Fruit fly (Drosophila melanogaster) whole organism, embryonic: ENCODE data around the gene CG17637.
A peak's percentile ranks its signal among the peaks of the same experiment; 100 is the strongest.

Source experiments
- ATbp ChIP-seq: fragments of 200-800 bp; sonication (Bioruptor generic); optimal IDR thresholded peaks from 2 replicates; lab custom pipeline; 2017; ENCODE audit warnings: missing biosample characterization, mild to moderate bottlenecking, missing genetic modification characterization, missing genetic modification reagents
- Antp ChIP-seq: fragments of 200-800 bp; sonication (Bioruptor generic); optimal IDR thresholded peaks from 3 replicates; lab custom pipeline; 2016; ENCODE audit warnings: missing biosample characterization, missing genetic modification characterization
- Bgb ChIP-seq: fragments of 200-800 bp; sonication (Bioruptor generic); IDR thresholded peaks from 2 replicates; pipeline ENCODE4 v1.3.6; 2022; ENCODE audit warnings: missing biosample characterization, missing genetic modification characterization; ENCODE audit not compliant: partially characterized antibody
- CG11504 ChIP-seq: fragments of 200-800 bp; sonication (Bioruptor generic); optimal IDR thresholded peaks from 3 replicates; lab custom pipeline; 2019; ENCODE audit warnings: missing biosample characterization, mild to moderate bottlenecking, missing genetic modification characterization, moderate library complexity
- CG1603 ChIP-seq: fragments of 200-800 bp; sonication (Bioruptor generic); optimal IDR thresholded peaks from 2 replicates; lab custom pipeline; 2019; ENCODE audit warnings: missing biosample characterization, mild to moderate bottlenecking, missing genetic modification characterization, moderate library complexity
- CG17361 ChIP-seq: fragments of 200-800 bp; sonication (Bioruptor generic); IDR thresholded peaks from 3 replicates; pipeline ENCODE4 v1.3.6; 2022; ENCODE audit warnings: missing biosample characterization, missing genetic modification characterization
- CG18599 ChIP-seq: fragments of 200-800 bp; sonication (Bioruptor generic); optimal IDR thresholded peaks from 3 replicates; lab custom pipeline; 2017; ENCODE audit warnings: missing biosample characterization, missing genetic modification characterization, mild to moderate bottlenecking, moderate library complexity, missing genetic modification reagents
- CG2889 ChIP-seq: fragments of 200-800 bp; sonication (Bioruptor generic); IDR thresholded peaks from 3 replicates; pipeline ENCODE4 v1.3.6; 2022; ENCODE audit warnings: missing biosample characterization, missing genetic modification characterization
- CG4424 ChIP-seq: fragments of 200-800 bp; sonication (Bioruptor generic); optimal IDR thresholded peaks from 3 replicates; lab custom pipeline; 2016; ENCODE audit warnings: missing biosample characterization, missing genetic modification characterization
- CG7963 ChIP-seq: fragments of 200-800 bp; sonication (Bioruptor generic); IDR thresholded peaks from 3 replicates; pipeline ENCODE4 v1.3.6; 2022; ENCODE audit warnings: missing biosample characterization, missing genetic modification characterization; ENCODE audit not compliant: partially characterized antibody
- CG8765 ChIP-seq: fragments of 200-800 bp; sonication (Bioruptor generic); IDR thresholded peaks from 2 replicates; pipeline ENCODE4 v1.3.6; 2022; ENCODE audit warnings: missing biosample characterization, missing genetic modification characterization
- CkIIα-i1 ChIP-seq: fragments of 200-800 bp; sonication (Bioruptor generic); IDR thresholded peaks from 2 replicates; pipeline ENCODE4 v1.3.6; 2022; ENCODE audit warnings: missing biosample characterization, missing genetic modification characterization
- Dbx ChIP-seq: fragments of 200-800 bp; sonication (Bioruptor generic); IDR thresholded peaks from 3 replicates; pipeline ENCODE4 v1.3.6; 2022; ENCODE audit warnings: missing biosample characterization, missing genetic modification characterization
- Ets65A ChIP-seq: fragments of 200-800 bp; sonication (Bioruptor generic); peaks from one replicate; lab custom pipeline; 2016; ENCODE audit warnings: missing biosample characterization, missing genetic modification characterization
- Fer2 ChIP-seq: fragments of 200-800 bp; sonication (Bioruptor generic); optimal IDR thresholded peaks from 2 replicates; lab custom pipeline; 2018; ENCODE audit warnings: missing biosample characterization, mild to moderate bottlenecking, missing genetic modification characterization, moderate library complexity
- NfI ChIP-seq: fragments of 200-800 bp; sonication (Bioruptor generic); optimal IDR thresholded peaks from 3 replicates; lab custom pipeline; 2018; ENCODE audit warnings: missing biosample characterization, mild to moderate bottlenecking, missing genetic modification characterization, moderate library complexity
- Oli ChIP-seq: fragments of 200-800 bp; sonication (Bioruptor generic); optimal IDR thresholded peaks from 2 replicates; lab custom pipeline; 2018; ENCODE audit warnings: missing biosample characterization, mild to moderate bottlenecking, missing genetic modification characterization, moderate library complexity
- Scr ChIP-seq: fragments of 200-800 bp; sonication (Bioruptor generic); IDR thresholded peaks from 2 replicates; pipeline ENCODE4 v1.3.6; 2022; ENCODE audit warnings: missing biosample characterization, missing genetic modification characterization; ENCODE audit not compliant: partially characterized antibody
- TFAM ChIP-seq: fragments of 200-800 bp; sonication (Bioruptor generic); optimal IDR thresholded peaks from 2 replicates; lab custom pipeline; 2017; ENCODE audit warnings: missing biosample characterization, missing genetic modification characterization, inconsistent platforms
- Trl ChIP-seq, 3 experiments: fragments of >200 bp in 2 of 3; fragments of 200-800 bp in 1 of 3; sonication (Bioruptor generic) in 1 of 3; optimal IDR thresholded peaks; 2 replicates in 1 of 3; 3 replicates in 2 of 3; lab custom pipeline; 2016 to 2017; ENCODE audit warnings: missing biosample characterization in 1 of 3, missing genetic modification characterization in 1 of 3
- bab2 ChIP-seq: fragments of 200-800 bp; sonication (Bioruptor generic); optimal IDR thresholded peaks from 2 replicates; lab custom pipeline; 2016; ENCODE audit warnings: missing biosample characterization, missing genetic modification characterization
- bowl ChIP-seq: fragments of 200-800 bp; sonication (Bioruptor generic); IDR thresholded peaks from 2 replicates; pipeline ENCODE4 v1.3.6; 2022; ENCODE audit warnings: missing biosample characterization, missing genetic modification characterization
- btn ChIP-seq: fragments of 200-800 bp; sonication (Bioruptor generic); optimal IDR thresholded peaks from 2 replicates; lab custom pipeline; 2016; ENCODE audit warnings: missing biosample characterization, missing genetic modification characterization
- chn ChIP-seq: fragments of 200-800 bp; sonication (Bioruptor generic); optimal IDR thresholded peaks from 2 replicates; lab custom pipeline; 2016; ENCODE audit warnings: missing biosample characterization, missing genetic modification characterization
- croc ChIP-seq: fragments of 200-800 bp; sonication (Bioruptor generic); conservative IDR thresholded peaks from 3 replicates; pipeline ENCODE4 v1.3.6; 2022; ENCODE audit warnings: missing biosample characterization, missing genetic modification characterization
- eve ChIP-seq, 2 experiments: fragments of >200 bp; optimal IDR thresholded peaks; 2 replicates each; lab custom pipeline; 2017; ENCODE audit warnings: missing biosample characterization in 2 of 2, missing genetic modification characterization in 2 of 2
- fd96Cb ChIP-seq: fragments of 200-800 bp; sonication (Bioruptor generic); optimal IDR thresholded peaks from 2 replicates; lab custom pipeline; 2018; ENCODE audit warnings: missing biosample characterization, mild to moderate bottlenecking, missing genetic modification characterization, moderate library complexity
- grn ChIP-seq: fragments of 200-800 bp; sonication (Bioruptor generic); optimal IDR thresholded peaks from 3 replicates; lab custom pipeline; 2017; ENCODE audit warnings: missing biosample characterization, missing genetic modification characterization
- jigr1 ChIP-seq: fragments of 200-800 bp; sonication (Bioruptor generic); IDR thresholded peaks from 3 replicates; pipeline ENCODE4 v1.3.6; 2022; ENCODE audit warnings: missing biosample characterization, missing genetic modification characterization
- kah ChIP-seq: fragments of 200-800 bp; sonication (Bioruptor generic); optimal IDR thresholded peaks from 2 replicates; lab custom pipeline; 2018; ENCODE audit warnings: missing biosample characterization, mild to moderate bottlenecking, missing genetic modification characterization
- lmd ChIP-seq: fragments of 200-800 bp; sonication (Bioruptor generic); IDR thresholded peaks from 2 replicates; pipeline ENCODE4 v1.3.6; 2022; ENCODE audit warnings: missing biosample characterization, missing genetic modification characterization
- luna ChIP-seq: fragments of 200-800 bp; sonication (Bioruptor generic); optimal IDR thresholded peaks from 2 replicates; lab custom pipeline; 2016; ENCODE audit warnings: missing biosample characterization, missing genetic modification characterization
- oc ChIP-seq: fragments of 200-800 bp; sonication (Bioruptor generic); optimal IDR thresholded peaks from 2 replicates; lab custom pipeline; 2018; ENCODE audit warnings: missing biosample characterization, mild to moderate bottlenecking, missing genetic modification characterization, moderate library complexity
- phol ChIP-seq: fragments of 200-800 bp; sonication (Bioruptor generic); optimal IDR thresholded peaks from 3 replicates; lab custom pipeline; 2018; ENCODE audit warnings: missing biosample characterization, mild to moderate bottlenecking, missing genetic modification characterization, moderate library complexity
- row ChIP-seq: fragments of 200-800 bp; sonication (Bioruptor generic); IDR thresholded peaks from 3 replicates; pipeline ENCODE4 v1.3.6; 2022; ENCODE audit warnings: missing biosample characterization, missing genetic modification characterization
- sisA ChIP-seq: fragments of 200-800 bp; sonication (Bioruptor generic); IDR thresholded peaks from 2 replicates; pipeline ENCODE4 v1.3.6; 2022; ENCODE audit warnings: missing biosample characterization, missing genetic modification characterization
- ssp ChIP-seq: fragments of 200-800 bp; sonication (Bioruptor generic); IDR thresholded peaks from 2 replicates; pipeline ENCODE4 v1.3.6; 2022; ENCODE audit warnings: missing biosample characterization, missing genetic modification characterization
- toy ChIP-seq: fragments of 200-800 bp; sonication (Bioruptor generic); IDR thresholded peaks from 2 replicates; pipeline ENCODE4 v1.3.6; 2022; ENCODE audit warnings: missing biosample characterization, missing genetic modification characterization
- twi ChIP-seq: fragments of 200-800 bp; optimal IDR thresholded peaks from 2 replicates; lab custom pipeline; 2019; ENCODE audit warnings: missing biosample characterization, mild to moderate bottlenecking, missing genetic modification characterization, moderate library complexity
- unpg ChIP-seq: fragments of 200-800 bp; sonication (Bioruptor generic); optimal IDR thresholded peaks from 3 replicates; lab custom pipeline; 2018; ENCODE audit warnings: missing biosample characterization, mild to moderate bottlenecking, missing genetic modification characterization, moderate library complexity
- vvl ChIP-seq: fragments of 200-800 bp; sonication (Bioruptor generic); IDR thresholded peaks from 2 replicates; pipeline ENCODE4 v1.3.6; 2022; ENCODE audit warnings: missing biosample characterization, missing genetic modification characterization
- wek ChIP-seq: fragments of 200-800 bp; sonication (Bioruptor generic); optimal IDR thresholded peaks from 3 replicates; lab custom pipeline; 2018; ENCODE audit warnings: missing biosample characterization, mild to moderate bottlenecking, missing genetic modification characterization, moderate library complexity

Gene CG17637

DNA sequence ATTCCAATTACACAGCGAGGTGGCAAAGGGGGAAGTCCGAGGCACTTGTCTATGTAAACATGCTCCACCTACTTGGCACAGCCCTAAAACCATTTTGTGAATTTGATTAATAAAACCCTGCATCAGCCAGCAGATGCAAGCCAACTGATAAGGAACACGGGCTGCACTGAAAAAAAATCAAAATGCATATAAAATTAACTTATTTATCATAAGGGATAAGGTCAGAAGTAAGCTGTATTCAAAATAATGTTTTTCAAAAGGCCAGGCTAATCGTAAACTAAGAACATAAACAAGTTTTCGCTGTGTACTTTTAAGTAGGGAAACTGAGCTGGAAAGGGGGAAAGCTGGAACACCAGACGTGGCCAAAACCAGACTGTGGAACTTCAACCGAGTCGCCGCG, 47.9 kb downstream of the CG17637 start (continued):
- TF ChIP-seq ssp (GFP tag; lab: Robert Waterston, UW) (no peak), luna (GFP tag; lab: Kevin White, UChicago) (no peak), CkIIα-i1 (no peak), sisA (GFP tag; lab: Robert Waterston, UW) (peak; percentile 7; the same call in 1 of the 2 replicates), Ets65A (GFP tag; lab: Kevin White, UChicago) (peak; percentile 95), Oli (tag; lab: Kevin White, UChicago) (peak; percentile 9), oc (tag; lab: Kevin White, UChicago) (peak; percentile 13), Antp (GFP tag; lab: Kevin White, UChicago) (no peak), CG8765 (GFP tag; lab: Robert Waterston, UW) (no peak), vvl (peak; percentile 46; the same call in 1 of the 2 replicates), Fer2 (tag; lab: Kevin White, UChicago) (no peak), unpg (GFP tag; lab: Kevin White, UChicago) (no peak), Scr (GFP tag; lab: Robert Waterston, UW) (no peak), chn (peak; percentile 5), Bgb (GFP tag; lab: Robert Waterston, UW) (no peak), wek (GFP tag; lab: Kevin White, UChicago) (no peak), croc (GFP tag; lab: Robert Waterston, UW) (no peak), grn (GFP tag; lab: Kevin White, UChicago) (peak; percentile 77), CG2889 (GFP tag; lab: Robert Waterston, UW) (no peak), row (peak; percentile 29; the same call in 1 of the 3 replicates), CG1603 (peak; percentile 31), Trl (optimal IDR thresholded peaks at IDR 0.05; lab: Kevin White, UChicago) (no peak), Trl (GFP tag; optimal IDR thresholded peaks at IDR 0.05; lab: Kevin White, UChicago) (peak; percentile 25), CG7963 (no peak), CG17361 (GFP tag; lab: Robert Waterston, UW) (no peak), CG11504 (tag; lab: Kevin White, UChicago) (peak; percentile 9), jigr1 (GFP tag; lab: Robert Waterston, UW) (no peak), phol (tag; lab: Kevin White, UChicago) (peak; percentile 12), NfI (GFP tag; lab: Kevin White, UChicago) (no peak), fd96Cb (peak; percentile 25), bowl (GFP tag; lab: Robert Waterston, UW) (no peak), bab2 (no peak), eve (GFP tag; optimal IDR thresholded peaks at IDR 0.05; lab: Kevin White, UChicago) (no peak), toy (GFP tag; lab: Robert Waterston, UW) (no peak), CG18599 (GFP tag; lab: Kevin White, UChicago) (no peak), Dbx (GFP tag; lab: Robert Waterston, UW) (no peak), CG4424 (GFP tag; lab: Kevin White, UChicago) (peak; percentile 19), kah (no peak), TFAM (no peak), twi (tag; lab: Kevin White, UChicago) (no peak), btn (GFP tag; lab: Kevin White, UChicago) (no peak), lmd (no peak), ATbp (GFP tag; lab: Kevin White, UChicago) (peak; percentile 42)
